Worm (Caenorhabditis elegans): ENCODE data around the gene ZK856.18.

The ZK856.18 gene

DNA sequence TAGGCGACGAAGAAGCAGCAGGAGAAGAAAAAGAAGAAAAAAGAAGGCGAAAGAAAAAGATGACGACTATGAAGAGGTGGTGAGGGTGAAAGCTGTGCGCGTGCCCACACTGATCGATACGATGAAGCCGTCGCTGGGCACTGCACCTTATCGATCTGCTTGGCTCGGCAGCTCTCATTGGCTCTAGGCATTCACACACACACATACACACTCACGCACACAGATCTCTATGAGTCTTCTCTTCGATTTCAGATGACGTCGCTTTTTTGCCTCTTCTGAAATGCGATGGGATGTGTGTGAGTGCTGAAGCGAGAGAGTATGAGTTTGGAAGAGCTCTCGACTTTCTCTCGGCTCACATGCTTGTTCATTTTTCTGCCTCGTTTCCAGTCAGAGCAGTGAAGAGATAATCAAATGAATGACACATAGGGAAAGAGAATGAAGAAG, 11.2 kb downstream of the ZK856.18 start (continued):
- TF ChIP-seq hif-1 (tag; optimal IDR thresholded peaks at IDR 0.05) (peak in 1 of 2 experiments; percentile 66), lin-13 (GFP tag; optimal IDR thresholded peaks at IDR 0.05) (no peak), zag-1 (tag; optimal IDR thresholded peaks at IDR 0.05) (peak; percentile 20), gei-8 (GFP tag; optimal IDR thresholded peaks at IDR 0.05) (no peak), snpc-4 (tag; optimal IDR thresholded peaks at IDR 0.05) (no peak), egl-43 (GFP tag; IDR thresholded peaks at IDR 0.05) (peak; percentile 84), zfp-2 (tag; optimal IDR thresholded peaks at IDR 0.05) (no peak), nhr-48 (tag; optimal IDR thresholded peaks at IDR 0.05) (peak; percentile 25), T20F7.1 (GFP tag; optimal IDR thresholded peaks at IDR 0.05) (no peak), ztf-7 (tag; optimal IDR thresholded peaks at IDR 0.05) (no peak), ceh-62 (tag; optimal IDR thresholded peaks at IDR 0.05) (no peak), ctbp-1 (GFP tag; IDR thresholded peaks at IDR 0.05) (peak; percentile 85; the same call in 1 of the 2 replicates), Y5F2A.4 (GFP tag; optimal IDR thresholded peaks at IDR 0.05) (no peak), saeg-2 (GFP tag; IDR thresholded peaks at IDR 0.05) (0 out of 2 replicates have a peak, but pooled peaks have one; percentile 26), daf-12 (tag; optimal IDR thresholded peaks at IDR 0.05) (no peak), pqm-1 (tag; optimal IDR thresholded peaks at IDR 0.05) (no peak), nhr-77 (tag; optimal IDR thresholded peaks at IDR 0.05) (no peak), R02D3.7 (tag; optimal IDR thresholded peaks at IDR 0.05) (no peak), cey-2 (tag; optimal IDR thresholded peaks at IDR 0.05; ENCODE audit: borderline replicate concordance, insufficient read depth) (no peak), daf-19 (GFP tag; conservative IDR thresholded peaks at IDR 0.05) (no peak), mdl-1 (tag; optimal IDR thresholded peaks at IDR 0.05) (peak; percentile 18 to 90), hlh-11 (tag; optimal IDR thresholded peaks at IDR 0.05) (peak; percentile 56), vab-7 (GFP tag; IDR thresholded peaks at IDR 0.05) (0 out of 2 replicates have a peak, but pooled peaks have one; percentile 33), rbr-2 (tag; optimal IDR thresholded peaks at IDR 0.05) (peak; percentile 89), madf-5 (GFP tag; IDR thresholded peaks at IDR 0.05) (no peak), dmd-6 (GFP tag; IDR thresholded peaks at IDR 0.05) (peak; percentile 47), nhr-42 (GFP tag; IDR thresholded peaks at IDR 0.05) (0 out of 2 replicates have a peak, but pooled peaks have one; percentile 15), unc-62 (GFP tag; optimal IDR thresholded peaks at IDR 0.05 in 1 of 2) (peak in 1 of 2 experiments; percentile 1), unc-62 (tag; optimal IDR thresholded peaks at IDR 0.05) (peak; percentile 33), mep-1 (tag; optimal IDR thresholded peaks at IDR 0.05) (peak; percentile 85), dve-1 (tag; optimal IDR thresholded peaks at IDR 0.05; ENCODE audit: insufficient read depth) (no peak)

ce11 chrV:10173653-10174052, 12.2 kb downstream of the ZK856.18 start, which contains the start of gene egl-3:
Gene egl-3 (minus strand): TSS chrV:10173753.
- TF ChIP-seq skn-1 (tag; optimal IDR thresholded peaks at IDR 0.05) = no peak
- peak in 1 of 2 experiments; percentile 26 for TF ChIP-seq unc-62 (GFP tag; optimal IDR thresholded peaks at IDR 0.05 in 1 of 2)
- no peak for TF ChIP-seq unc-62 (tag; optimal IDR thresholded peaks at IDR 0.05)

ce11 chrV:10168870-10169269, 16.9 kb downstream of the ZK856.18 start:
- TF ChIP-seq zip-11 (GFP tag; IDR thresholded peaks at IDR 0.05) (no peak), unc-130 (GFP tag; optimal IDR thresholded peaks at IDR 0.05) (no peak), T26A8.4 (GFP tag; IDR thresholded peaks at IDR 0.05) (no peak), mep-1 (tag; optimal IDR thresholded peaks at IDR 0.05) (peak; percentile 49), lin-39 (tag; optimal IDR thresholded peaks at IDR 0.05) (no peak), spr-1 (tag; optimal IDR thresholded peaks at IDR 0.05) (no peak), attf-4 (tag; optimal IDR thresholded peaks at IDR 0.05) (no peak), lin-13 (GFP tag; optimal IDR thresholded peaks at IDR 0.05) (peak; percentile 24), nhr-28 (tag; optimal IDR thresholded peaks at IDR 0.05) (no peak), F26F4.8 (GFP tag; conservative IDR thresholded peaks at IDR 0.05) (no peak), nhr-237 (tag; optimal IDR thresholded peaks at IDR 0.05) (no peak)

Data from whole organism, L4 larva.